Worm (Caenorhabditis elegans) whole organism, L2 larva: Measurements from ENCODE around the gene F21D5.5.

ENCODE experiments used
- C34F6.9 ChIP-seq: fragments of 150-350 bp; optimal IDR thresholded peaks from 2 replicates; lab custom pipeline; 2014; ENCODE audit warnings: missing biosample characterization, missing genetic modification characterization
- F13H6.1 ChIP-seq: sonication (generic microtip); optimal IDR thresholded peaks from 2 replicates; lab custom pipeline; 2016; ENCODE audit warnings: missing genetic modification characterization, missing compliant biosample characterization
- R02D3.7 ChIP-seq: fragments of 150-350 bp; optimal IDR thresholded peaks from 2 replicates; lab custom pipeline; 2014; ENCODE audit warnings: missing biosample characterization, missing genetic modification characterization
- Y55F3AM.14 ChIP-seq: fragments of 200-800 bp; sonication (Bioruptor generic); optimal IDR thresholded peaks from 2 replicates; lab custom pipeline; 2018; ENCODE audit warnings: mild to moderate bottlenecking, missing genetic modification characterization, missing compliant biosample characterization
- ZK546.5 ChIP-seq: sonication (generic microtip); optimal IDR thresholded peaks from 2 replicates; lab custom pipeline; 2017; ENCODE audit warnings: missing biosample characterization, missing genetic modification characterization
- aly-2 ChIP-seq: fragments of 150-350 bp; optimal IDR thresholded peaks from 2 replicates; lab custom pipeline; 2014; ENCODE audit warnings: missing biosample characterization, missing genetic modification characterization
- blmp-1 ChIP-seq: sonication (generic microtip); optimal IDR thresholded peaks from 2 replicates; lab custom pipeline; 2017; ENCODE audit warnings: missing genetic modification characterization, mild to moderate bottlenecking, missing compliant biosample characterization, antibody characterized with exemption, moderate library complexity; ENCODE audit not compliant: insufficient read depth
- ceh-82 ChIP-seq: fragments of 150-350 bp; optimal IDR thresholded peaks from 2 replicates; lab custom pipeline; 2014; ENCODE audit warnings: missing biosample characterization, missing genetic modification characterization
- crh-2 ChIP-seq: sonication (generic microtip); optimal IDR thresholded peaks from 2 replicates; lab custom pipeline; 2017; ENCODE audit warnings: missing biosample characterization, missing genetic modification characterization
- elt-3 ChIP-seq: sonication (generic microtip); optimal IDR thresholded peaks from 2 replicates; lab custom pipeline; 2017; ENCODE audit warnings: missing biosample characterization, missing genetic modification characterization
- fos-1 ChIP-seq: fragments of 150-350 bp; optimal IDR thresholded peaks from 2 replicates; lab custom pipeline; 2014; ENCODE audit warnings: missing biosample characterization, missing genetic modification characterization
- gmeb-1 ChIP-seq: fragments of 150-350 bp; optimal IDR thresholded peaks from 2 replicates; lab custom pipeline; 2014; ENCODE audit warnings: missing biosample characterization, missing genetic modification characterization
- lin-13 ChIP-seq: fragments of 150-350 bp; optimal IDR thresholded peaks from 2 replicates; lab custom pipeline; 2014; ENCODE audit warnings: missing biosample characterization, missing genetic modification reagents, missing genetic modification characterization
- lin-39 ChIP-seq: fragments of 150-350 bp; optimal IDR thresholded peaks from 2 replicates; lab custom pipeline; 2014; ENCODE audit warnings: missing biosample characterization, missing genetic modification reagents, missing genetic modification characterization
- lsy-2 ChIP-seq, 2 experiments: fragments of 150-350 bp in 1 of 2; sonication (generic microtip) in 1 of 2; optimal IDR thresholded peaks; 2 replicates each; lab custom pipeline; 2014 to 2017; ENCODE audit warnings: missing biosample characterization in 2 of 2, missing genetic modification characterization in 2 of 2
- mab-5 ChIP-seq: fragments of 150-350 bp; optimal IDR thresholded peaks from 2 replicates; lab custom pipeline; 2014; ENCODE audit warnings: missing biosample characterization, missing genetic modification characterization
- mbf-1 ChIP-seq: sonication (generic microtip); optimal IDR thresholded peaks from 2 replicates; lab custom pipeline; 2017; ENCODE audit warnings: missing biosample characterization, missing genetic modification characterization
- nhr-10 ChIP-seq: sonication (generic microtip); optimal IDR thresholded peaks from 2 replicates; lab custom pipeline; 2017; ENCODE audit warnings: missing biosample characterization, missing genetic modification characterization
- nhr-11 ChIP-seq: fragments of 150-350 bp; optimal IDR thresholded peaks from 2 replicates; lab custom pipeline; 2014; ENCODE audit warnings: missing biosample characterization, missing genetic modification characterization
- nhr-129 ChIP-seq: fragments of 150-350 bp; optimal IDR thresholded peaks from 2 replicates; lab custom pipeline; 2014; ENCODE audit warnings: missing biosample characterization, missing genetic modification characterization
- nhr-21 ChIP-seq: fragments of 150-350 bp; optimal IDR thresholded peaks from 2 replicates; lab custom pipeline; 2014; ENCODE audit warnings: missing biosample characterization, missing genetic modification characterization
- nhr-23 ChIP-seq: fragments of 150-350 bp; optimal IDR thresholded peaks from 2 replicates; lab custom pipeline; 2014; ENCODE audit warnings: missing biosample characterization, missing genetic modification reagents, missing genetic modification characterization
- nhr-237 ChIP-seq: fragments of 150-350 bp; optimal IDR thresholded peaks from 2 replicates; lab custom pipeline; 2014; ENCODE audit warnings: missing biosample characterization, missing genetic modification characterization
- nhr-25 ChIP-seq: fragments of 150-350 bp; sonication (generic microtip); optimal IDR thresholded peaks from 3 replicates; lab custom pipeline; 2014; ENCODE audit warnings: missing biosample characterization, missing genetic modification characterization
- nhr-77 ChIP-seq: fragments of 150-350 bp; optimal IDR thresholded peaks from 2 replicates; lab custom pipeline; 2014; ENCODE audit warnings: missing biosample characterization, missing genetic modification characterization
- sem-4 ChIP-seq: fragments of 150-350 bp; optimal IDR thresholded peaks from 2 replicates; lab custom pipeline; 2014; ENCODE audit warnings: missing biosample characterization, missing genetic modification reagents, missing genetic modification characterization
- skn-1 ChIP-seq: sonication (generic microtip); optimal IDR thresholded peaks from 2 replicates; lab custom pipeline; 2017; ENCODE audit warnings: missing biosample characterization, missing genetic modification characterization
- sma-9 ChIP-seq, 2 experiments: fragments of 150-350 bp in 1 of 2; sonication (generic microtip) in 1 of 2; optimal IDR thresholded peaks; 2 replicates each; lab custom pipeline; 2014 to 2016; ENCODE audit warnings: missing genetic modification characterization in 2 of 2, mild to moderate bottlenecking in 1 of 2, missing biosample characterization in 1 of 2, missing compliant biosample characterization in 1 of 2, missing genetic modification reagents in 1 of 2, moderate library complexity in 1 of 2
- unc-39 ChIP-seq: fragments of 150-350 bp; optimal IDR thresholded peaks from 2 replicates; lab custom pipeline; 2014; ENCODE audit warnings: missing biosample characterization, missing genetic modification characterization
- unc-55 ChIP-seq: fragments of 150-350 bp; sonication (generic microtip); optimal IDR thresholded peaks from 3 replicates; lab custom pipeline; 2014; ENCODE audit warnings: missing biosample characterization, missing genetic modification reagents, missing genetic modification characterization
- unc-62 ChIP-seq: fragments of 150-350 bp; optimal IDR thresholded peaks from 2 replicates; lab custom pipeline; 2014; ENCODE audit warnings: missing biosample characterization, missing genetic modification reagents, missing genetic modification characterization
- zag-1 ChIP-seq: fragments of 150-350 bp; optimal IDR thresholded peaks from 2 replicates; lab custom pipeline; 2014; ENCODE audit warnings: missing biosample characterization, missing genetic modification characterization
- ztf-4 ChIP-seq: fragments of 150-350 bp; optimal IDR thresholded peaks from 2 replicates; lab custom pipeline; 2014; ENCODE audit warnings: missing biosample characterization, missing genetic modification characterization

The F21D5.5 gene

DNA sequence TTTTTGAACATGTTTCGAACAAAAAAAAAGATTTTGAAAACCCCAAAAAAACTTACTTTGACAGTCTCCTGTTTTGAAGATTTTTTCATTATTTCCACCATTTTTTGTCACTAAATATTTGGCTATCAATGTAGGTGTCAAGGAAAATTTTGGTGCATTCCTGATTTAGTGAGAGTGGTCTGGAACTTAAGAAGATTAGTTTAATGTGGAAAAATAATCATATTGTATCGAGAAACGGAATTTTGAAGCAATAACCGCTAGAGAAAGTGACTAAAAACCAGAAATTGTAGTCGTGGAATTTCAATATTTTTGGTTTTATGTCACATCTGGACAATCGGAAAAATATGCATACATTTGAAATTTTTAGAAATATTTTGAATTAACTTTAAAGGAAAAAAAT, 22.7 kb upstream of the F21D5.5 start, which contains the start of the genes F20C5.11 and klp-11:
TSS of gene F20C5.11 (minus strand) at position 101 of the 400 bp plus-strand sequence.
TSS of gene klp-11 (minus strand) at position 171 of the 400 bp plus-strand sequence.
- TF ChIP-seq lsy-2 (tag; optimal IDR thresholded peaks at IDR 0.05; lab: Kevin White, UChicago) (no peak), lin-13 (GFP tag; lab: Kevin White, UChicago) (no peak), unc-62 (no peak), elt-3 (tag; lab: Kevin White, UChicago) (no peak), sma-9 (GFP tag; optimal IDR thresholded peaks at IDR 0.05; lab: Kevin White, UChicago) (no peak), sma-9 (tag; optimal IDR thresholded peaks at IDR 0.05; lab: Kevin White, UChicago) (no peak), lin-39 (tag; lab: Kevin White, UChicago) (no peak), skn-1 (tag; lab: Kevin White, UChicago) (no peak), ceh-82 (tag; lab: Kevin White, UChicago) (no peak), aly-2 (tag; lab: Kevin White, UChicago) (no peak), C34F6.9 (tag; lab: Kevin White, UChicago) (no peak), ZK546.5 (tag; lab: Kevin White, UChicago) (no peak), nhr-10 (no peak)

DNA sequence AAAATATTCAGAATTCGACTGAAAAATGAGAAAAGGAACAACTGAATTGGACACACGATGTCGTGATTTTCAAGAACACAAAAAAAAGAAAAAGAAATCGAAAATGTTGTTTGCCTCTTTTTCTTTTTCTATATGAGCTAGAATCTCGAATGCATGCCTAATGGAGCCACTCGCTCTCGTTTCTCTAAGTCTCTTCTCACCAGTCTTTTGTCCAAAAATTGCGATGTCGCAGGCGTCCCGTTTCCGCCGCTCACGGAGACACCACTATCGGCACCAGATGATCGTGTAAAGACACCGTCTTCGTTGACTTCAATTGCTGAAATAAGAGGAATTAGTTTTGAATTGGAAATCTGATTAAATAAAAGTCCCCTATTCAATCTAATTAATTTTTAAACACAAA, 19.4 kb upstream of the F21D5.5 start:
- no peak for TF ChIP-seq nhr-25
- TF ChIP-seq unc-55 (GFP tag; lab: Kevin White, UChicago) = peak; percentile 85
- TF ChIP-seq aly-2 (tag; lab: Kevin White, UChicago) = no peak
- TF ChIP-seq R02D3.7 (tag; lab: Kevin White, UChicago) = no peak
- TF ChIP-seq zag-1 (tag; lab: Kevin White, UChicago) = peak; percentile 50
- TF ChIP-seq fos-1 (tag; lab: Kevin White, UChicago) = peak; percentile 26
- peak; percentile 54 for TF ChIP-seq C34F6.9 (tag; lab: Kevin White, UChicago)
- TF ChIP-seq crh-2 (tag; lab: Kevin White, UChicago) = peak; percentile 50
- TF ChIP-seq nhr-129 (tag; lab: Kevin White, UChicago) = peak; percentile 37
- TF ChIP-seq lin-13 (GFP tag; lab: Kevin White, UChicago) = peak; percentile 34
- TF ChIP-seq mbf-1 = no peak
- peak in 1 of 2 experiments; percentile 64 for TF ChIP-seq lsy-2 (tag; optimal IDR thresholded peaks at IDR 0.05; lab: Kevin White, UChicago)

DNA sequence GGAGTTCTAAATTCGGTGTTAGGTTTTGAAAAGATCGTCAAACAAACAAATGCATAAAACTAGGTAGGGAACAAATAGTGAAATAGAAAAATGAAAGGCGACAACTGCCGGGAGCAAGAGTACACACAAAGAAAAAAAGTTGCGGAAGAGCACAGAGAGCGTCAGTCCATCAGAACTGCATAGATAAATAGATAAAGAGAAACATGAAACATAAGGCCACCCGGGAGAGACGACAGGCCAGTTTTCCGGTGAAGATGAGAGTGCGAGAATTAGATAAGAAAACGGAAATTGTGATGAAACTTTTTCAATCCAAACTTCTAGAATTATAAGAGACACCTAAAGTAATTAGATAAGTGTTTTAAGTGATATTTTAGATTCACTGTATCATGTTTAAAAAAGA, 18.5 kb upstream of the F21D5.5 start:
- TF ChIP-seq gmeb-1 (tag; lab: Kevin White, UChicago) (no peak), unc-55 (GFP tag; lab: Kevin White, UChicago) (peak; percentile 12), F13H6.1 (peak; percentile 64), C34F6.9 (tag; lab: Kevin White, UChicago) (peak; percentile 7), elt-3 (tag; lab: Kevin White, UChicago) (no peak), sma-9 (GFP tag; optimal IDR thresholded peaks at IDR 0.05; lab: Kevin White, UChicago) (peak; percentile 14), sma-9 (tag; optimal IDR thresholded peaks at IDR 0.05; lab: Kevin White, UChicago) (no peak), nhr-11 (tag; lab: Kevin White, UChicago) (no peak), nhr-23 (tag; lab: Kevin White, UChicago) (no peak), nhr-129 (tag; lab: Kevin White, UChicago) (peak; percentile 26), crh-2 (tag; lab: Kevin White, UChicago) (peak; percentile 35), fos-1 (tag; lab: Kevin White, UChicago) (peak; percentile 90), nhr-77 (tag; lab: Kevin White, UChicago) (no peak)
- TF ChIP-seq, all 48 proteins: peak for 7

DNA sequence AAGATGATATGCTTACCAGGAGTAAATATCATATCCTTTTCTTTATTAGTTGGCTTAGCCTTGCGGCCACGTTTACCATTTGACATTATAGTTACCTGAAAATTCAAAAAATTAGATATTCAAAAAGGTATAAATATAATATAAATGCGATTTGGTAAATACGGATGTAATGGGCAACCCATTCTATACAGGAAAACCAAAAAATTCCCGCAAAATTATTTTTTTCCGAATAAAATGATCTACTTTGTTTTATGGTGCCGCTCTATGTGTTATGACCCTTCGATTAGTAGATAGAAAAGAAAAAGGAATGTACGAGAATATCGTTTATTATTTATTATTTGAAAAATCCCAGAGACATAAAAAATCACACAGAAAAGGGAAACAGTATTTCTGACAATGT, 15.5 kb upstream of the F21D5.5 start, which contains the start of gene elli-1:
TSS of gene elli-1 (minus strand) at position 101 of the 400 bp plus-strand sequence.
- TF ChIP-seq sem-4 (tag; lab: Kevin White, UChicago) = no peak
- TF ChIP-seq gmeb-1 (tag; lab: Kevin White, UChicago) = no peak
- TF ChIP-seq nhr-129 (tag; lab: Kevin White, UChicago) = no peak
- TF ChIP-seq nhr-25 = no peak
- TF ChIP-seq ZK546.5 (tag; lab: Kevin White, UChicago) = no peak
- no peak for TF ChIP-seq aly-2 (tag; lab: Kevin White, UChicago)
- no peak for TF ChIP-seq nhr-21
- TF ChIP-seq lin-13 (GFP tag; lab: Kevin White, UChicago) = no peak
- no peak for TF ChIP-seq mab-5
- TF ChIP-seq nhr-77 (tag; lab: Kevin White, UChicago) = no peak
- TF ChIP-seq C34F6.9 (tag; lab: Kevin White, UChicago) = no peak
- TF ChIP-seq ceh-82 (tag; lab: Kevin White, UChicago) = no peak
- TF ChIP-seq Y55F3AM.14 = no peak
- TF ChIP-seq unc-39 (tag; lab: Kevin White, UChicago) = no peak

- TF ChIP-seq crh-2 (tag; lab: Kevin White, UChicago) = no peak
- no peak for TF ChIP-seq blmp-1 (tag; lab: Kevin White, UChicago)
- TF ChIP-seq nhr-237 (tag; lab: Kevin White, UChicago) = no peak
- no peak for TF ChIP-seq ztf-4 (tag; lab: Kevin White, UChicago)
- no peak for TF ChIP-seq nhr-129 (tag; lab: Kevin White, UChicago)
- TF ChIP-seq fos-1 (tag; lab: Kevin White, UChicago) = no peak
Measured at ce11 chrIV:8754146-8754545, 15.0 kb upstream of the F21D5.5 start.
